Worm (Caenorhabditis elegans) whole organism, early embryonic: ENCODE results near the gene drd-50.

Experiments
- B0310.2 ChIP-seq: sonication (generic microtip); optimal IDR thresholded peaks from 2 replicates; lab custom pipeline; 2016; ENCODE audit warnings: mild to moderate bottlenecking, missing genetic modification characterization, missing compliant biosample characterization
- F13C5.2 ChIP-seq: sonication (generic microtip); optimal IDR thresholded peaks from 2 replicates; lab custom pipeline; 2017; ENCODE audit warnings: mild to moderate bottlenecking, missing genetic modification characterization, inconsistent platforms, missing compliant biosample characterization
- aly-1 ChIP-seq: sonication (generic microtip); optimal IDR thresholded peaks from 2 replicates; lab custom pipeline; 2016; ENCODE audit warnings: missing genetic modification characterization, missing compliant biosample characterization
- ama-1 ChIP-seq: fragments of 150-350 bp; optimal IDR thresholded peaks from 2 replicates; lab custom pipeline; 2014
- ceh-13 ChIP-seq: fragments of 200-800 bp; sonication (Bioruptor generic); optimal IDR thresholded peaks from 2 replicates; lab custom pipeline; 2018; ENCODE audit warnings: mild to moderate bottlenecking, missing genetic modification characterization, missing compliant biosample characterization
- ceh-36 ChIP-seq: sonication (generic microtip); optimal IDR thresholded peaks from 2 replicates; lab custom pipeline; 2016; ENCODE audit warnings: missing genetic modification characterization, inconsistent platforms, missing compliant biosample characterization
- ets-7 ChIP-seq: sonication (generic microtip); optimal IDR thresholded peaks from 2 replicates; lab custom pipeline; 2016; ENCODE audit warnings: missing genotype, missing genetic modification characterization, missing compliant biosample characterization
- flt-1 ChIP-seq: fragments of 200-800 bp; sonication (Bioruptor generic); IDR thresholded peaks from 2 replicates; pipeline ENCODE4 v1.3.6; 2022; ENCODE audit warnings: missing genetic modification characterization, missing compliant biosample characterization
- hmbx-1 ChIP-seq: sonication (generic microtip); optimal IDR thresholded peaks from 2 replicates; lab custom pipeline; 2016; ENCODE audit warnings: mild to moderate bottlenecking, missing genetic modification characterization, missing compliant biosample characterization
- hmg-4 ChIP-seq: fragments of 200-800 bp; sonication (Bioruptor generic); optimal IDR thresholded peaks from 2 replicates; lab custom pipeline; 2018; ENCODE audit warnings: mild to moderate bottlenecking, missing genetic modification characterization, missing compliant biosample characterization
- hnd-1 ChIP-seq: sonication (generic microtip); optimal IDR thresholded peaks from 2 replicates; lab custom pipeline; 2016; ENCODE audit warnings: missing genetic modification characterization, missing compliant biosample characterization
- pes-1 ChIP-seq: fragments of 200-800 bp; sonication (Bioruptor generic); IDR thresholded peaks from 2 replicates; pipeline ENCODE4 v1.3.6; 2022; ENCODE audit warnings: missing genetic modification reagents, missing genetic modification characterization, missing compliant biosample characterization
- scrt-1 ChIP-seq: fragments of 200-800 bp; sonication (Bioruptor generic); IDR thresholded peaks from 2 replicates; pipeline ENCODE4 v1.3.6; 2022; ENCODE audit warnings: missing genetic modification characterization, missing compliant biosample characterization
- sea-1 ChIP-seq: fragments of 200-800 bp; sonication (Bioruptor generic); conservative IDR thresholded peaks from 2 replicates; pipeline ENCODE4 v1.3.6; 2022; ENCODE audit warnings: missing genetic modification characterization, missing compliant biosample characterization
- tbx-11 ChIP-seq: fragments of 200-800 bp; sonication (Bioruptor generic); IDR thresholded peaks from 2 replicates; pipeline ENCODE4 v1.3.6; 2022; ENCODE audit warnings: missing genetic modification characterization, missing compliant biosample characterization
- tbx-37 ChIP-seq: fragments of 200-800 bp; sonication (Bioruptor generic); conservative IDR thresholded peaks from 2 replicates; pipeline ENCODE4 v1.3.6; 2022; ENCODE audit warnings: missing genetic modification reagents, missing genetic modification characterization, missing compliant biosample characterization
- tra-4 ChIP-seq: sonication (generic microtip); optimal IDR thresholded peaks from 2 replicates; lab custom pipeline; 2017; ENCODE audit warnings: missing genetic modification characterization, missing compliant biosample characterization

The drd-50 gene

ce11 chrIV:4117432-4117831 lies at the start of gene drd-50:
drd-50 (plus strand) TSS chrIV:4117732.
- no peak for TF ChIP-seq ceh-36 (tag; lab: Kevin White, UChicago)

DNA sequence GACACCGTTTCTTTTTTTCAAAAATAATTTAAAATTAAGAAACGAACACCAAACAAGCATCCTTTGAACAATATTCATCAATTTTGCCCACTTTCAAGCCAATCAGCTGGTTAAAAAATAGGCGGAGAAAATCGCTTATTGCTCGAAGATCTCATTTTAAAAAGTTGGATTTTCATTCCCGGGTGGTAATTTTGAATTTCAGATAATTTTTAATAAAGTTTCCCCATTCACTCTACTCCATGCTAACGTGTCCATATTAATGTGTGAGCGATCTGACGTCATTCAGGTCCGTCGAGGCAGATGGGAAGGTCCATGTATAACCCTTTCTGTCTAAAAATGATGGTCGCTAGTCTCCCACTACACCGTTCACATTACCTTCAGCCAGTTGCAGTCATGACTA lies 49.1 kb upstream of the drd-50 start, which contains the start of gene fbxb-55:
Gene fbxb-55, plus strand, starts transcription at position 301 of the 400 bp plus-strand sequence.
- TF ChIP-seq flt-1 (no peak), hmg-4 (no peak), tra-4 (tag; lab: Kevin White, UChicago) (no peak), ceh-13 (no peak), pes-1 (GFP tag; lab: Robert Waterston, UW) (no peak), hmbx-1 (tag; lab: Kevin White, UChicago) (no peak), ets-7 (tag; lab: Kevin White, UChicago) (no peak), tbx-37 (GFP tag; lab: Robert Waterston, UW) (no peak), hnd-1 (tag; lab: Kevin White, UChicago) (no peak), tbx-11 (GFP tag; lab: Robert Waterston, UW) (no peak), sea-1 (no peak), scrt-1 (GFP tag; lab: Robert Waterston, UW) (no peak), F13C5.2 (tag; lab: Kevin White, UChicago) (no peak), ceh-36 (tag; lab: Kevin White, UChicago) (no peak), ama-1 (lab: Kevin White, UChicago) (no peak), aly-1 (tag; lab: Kevin White, UChicago) (no peak), B0310.2 (tag; lab: Kevin White, UChicago) (no peak)

DNA sequence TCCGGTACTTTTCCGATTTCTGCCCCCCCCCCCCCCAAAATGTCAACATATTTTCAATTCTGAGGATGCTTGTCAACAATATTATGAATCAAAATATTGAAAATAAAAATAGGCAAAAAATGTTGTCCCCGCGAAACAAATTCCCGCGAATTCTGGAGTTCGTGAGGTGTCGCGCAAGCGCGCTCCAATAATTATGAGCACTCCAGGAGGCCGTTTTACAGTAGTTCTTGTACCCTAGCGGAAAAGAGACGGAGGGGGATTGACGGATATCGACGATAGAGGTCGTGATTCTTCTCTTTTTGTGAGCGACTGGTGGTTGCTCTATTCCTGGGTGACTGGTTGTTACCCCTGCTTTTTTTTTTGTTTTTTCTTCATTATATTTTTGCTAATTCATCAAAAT lies 46.7 kb upstream of the drd-50 start:
- TF ChIP-seq sea-1 (0 out of 2 replicates have a peak, but pooled peaks have one; percentile 10), ets-7 (tag; lab: Kevin White, UChicago) (no peak), scrt-1 (GFP tag; lab: Robert Waterston, UW) (peak; percentile 63; the same call in 1 of the 2 replicates)

ce11 chrIV:4072027-4072426 lies 45.5 kb upstream of the drd-50 start, which contains the start of gene pqn-75:
pqn-75 (plus strand) TSS chrIV:4072327.
- TF ChIP-seq tbx-37 (GFP tag; lab: Robert Waterston, UW) = no peak
- no peak for TF ChIP-seq aly-1 (tag; lab: Kevin White, UChicago)
- TF ChIP-seq F13C5.2 (tag; lab: Kevin White, UChicago) = no peak
- no peak for TF ChIP-seq ets-7 (tag; lab: Kevin White, UChicago)
- no peak for TF ChIP-seq ama-1 (lab: Kevin White, UChicago)
- TF ChIP-seq ceh-13 = no peak
- no peak for TF ChIP-seq hmg-4
- TF ChIP-seq flt-1 = no peak
- no peak for TF ChIP-seq scrt-1 (GFP tag; lab: Robert Waterston, UW)
- TF ChIP-seq B0310.2 (tag; lab: Kevin White, UChicago) = no peak
- no peak for TF ChIP-seq hmbx-1 (tag; lab: Kevin White, UChicago)
- TF ChIP-seq tra-4 (tag; lab: Kevin White, UChicago) = no peak
- TF ChIP-seq tbx-11 (GFP tag; lab: Robert Waterston, UW) = no peak
- no peak for TF ChIP-seq hnd-1 (tag; lab: Kevin White, UChicago)
- no peak for TF ChIP-seq sea-1
- no peak for TF ChIP-seq ceh-36 (tag; lab: Kevin White, UChicago)
- no peak for TF ChIP-seq pes-1 (GFP tag; lab: Robert Waterston, UW)

DNA sequence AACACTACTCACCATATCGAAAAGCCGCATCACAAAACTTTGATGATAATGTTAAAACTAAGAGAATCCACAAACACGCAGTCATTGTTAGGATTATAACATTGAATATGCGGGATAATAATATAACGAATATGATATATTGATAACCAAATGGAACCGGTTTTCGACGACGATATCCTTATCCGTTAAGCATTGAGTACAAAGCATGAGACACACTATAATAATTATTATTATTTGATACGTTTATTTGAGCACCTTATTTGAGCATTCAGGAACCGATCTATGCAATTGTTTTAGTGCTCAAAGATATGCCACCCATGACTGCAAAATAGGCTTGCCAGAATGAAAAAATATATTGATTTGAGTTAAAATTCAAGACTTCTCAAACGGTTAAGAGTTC lies 42.9 kb upstream of the drd-50 start, which contains the start of gene W03D2.9:
Gene W03D2.9, minus strand, starts transcription at position 101 of the 400 bp plus-strand sequence.
- TF ChIP-seq hmbx-1 (tag; lab: Kevin White, UChicago) (no peak), ceh-36 (tag; lab: Kevin White, UChicago) (no peak), tra-4 (tag; lab: Kevin White, UChicago) (no peak), tbx-11 (GFP tag; lab: Robert Waterston, UW) (no peak), tbx-37 (GFP tag; lab: Robert Waterston, UW) (no peak), ceh-13 (no peak), aly-1 (tag; lab: Kevin White, UChicago) (no peak), sea-1 (no peak), pes-1 (GFP tag; lab: Robert Waterston, UW) (no peak), B0310.2 (tag; lab: Kevin White, UChicago) (no peak), hmg-4 (no peak), F13C5.2 (tag; lab: Kevin White, UChicago) (no peak), ets-7 (tag; lab: Kevin White, UChicago) (no peak), flt-1 (no peak), scrt-1 (GFP tag; lab: Robert Waterston, UW) (no peak), ama-1 (lab: Kevin White, UChicago) (no peak), hnd-1 (tag; lab: Kevin White, UChicago) (no peak)

DNA sequence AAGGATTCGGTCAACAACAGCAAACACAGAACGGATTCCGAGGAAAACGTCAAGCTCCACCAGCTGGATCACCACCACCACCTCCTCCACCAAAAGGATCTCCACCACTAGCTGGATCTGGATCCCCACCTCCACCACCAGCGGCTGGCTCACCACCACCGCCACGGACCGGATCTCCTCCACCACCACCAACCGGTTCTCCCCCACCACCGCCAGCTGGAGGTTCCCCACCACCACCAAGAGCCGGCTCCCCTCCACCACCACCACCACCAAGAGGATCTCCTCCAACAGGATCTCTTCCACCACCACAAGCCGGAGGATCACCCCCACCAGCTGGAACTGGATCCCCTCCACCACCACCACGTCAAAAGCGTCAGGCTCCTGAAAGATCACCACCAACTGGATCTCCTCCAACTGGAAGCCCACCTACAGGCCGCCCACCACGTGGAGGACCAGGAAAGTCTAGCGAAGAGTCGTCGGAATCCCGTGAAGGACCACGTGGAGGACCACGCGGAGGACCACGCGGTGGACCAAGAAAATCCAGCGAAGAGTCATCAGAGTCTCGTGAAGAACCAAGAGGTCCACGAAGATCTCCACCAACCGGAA lies 40.7 kb upstream of the drd-50 start:
- no peak for TF ChIP-seq B0310.2 (tag; lab: Kevin White, UChicago)
- no peak for TF ChIP-seq pes-1 (GFP tag; lab: Robert Waterston, UW)
- no peak for TF ChIP-seq hmbx-1 (tag; lab: Kevin White, UChicago)
- no peak for TF ChIP-seq tbx-37 (GFP tag; lab: Robert Waterston, UW)
- TF ChIP-seq hmg-4 = no peak
- TF ChIP-seq ceh-36 (tag; lab: Kevin White, UChicago) = no peak
- TF ChIP-seq ceh-13 = no peak
- TF ChIP-seq F13C5.2 (tag; lab: Kevin White, UChicago) = no peak
- no peak for TF ChIP-seq tra-4 (tag; lab: Kevin White, UChicago)
- TF ChIP-seq flt-1 = no peak
- TF ChIP-seq scrt-1 (GFP tag; lab: Robert Waterston, UW) = no peak
- TF ChIP-seq ama-1 (lab: Kevin White, UChicago) = no peak

DNA sequence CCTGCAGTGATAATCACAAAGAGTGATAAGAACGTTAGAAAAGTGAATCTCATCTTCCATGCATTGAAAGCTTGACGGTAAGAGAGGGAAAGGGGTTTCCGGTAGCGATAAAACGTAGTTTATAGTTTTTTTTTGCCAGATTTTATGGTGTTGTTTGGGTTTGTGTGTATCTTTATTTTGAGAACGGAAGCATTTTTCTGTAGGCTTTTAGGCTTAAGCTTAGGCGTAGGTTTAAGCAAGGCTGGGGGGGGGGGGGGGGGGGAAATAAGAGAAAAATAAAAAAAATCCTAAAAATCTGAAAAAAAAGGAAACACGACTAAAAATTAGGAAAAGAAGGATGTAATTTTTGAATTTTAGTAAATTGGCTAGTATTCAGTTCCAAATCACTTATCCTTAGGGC lies 38.6 kb upstream of the drd-50 start, which contains the start of gene C35B1.8:
Gene C35B1.8, minus strand, starts transcription at position 101 of the 400 bp plus-strand sequence.
- TF ChIP-seq ceh-13 (no peak), tbx-37 (GFP tag; lab: Robert Waterston, UW) (no peak), pes-1 (GFP tag; lab: Robert Waterston, UW) (no peak), tra-4 (tag; lab: Kevin White, UChicago) (no peak), flt-1 (no peak), hnd-1 (tag; lab: Kevin White, UChicago) (no peak), sea-1 (no peak), ets-7 (tag; lab: Kevin White, UChicago) (no peak)
